Worm (Caenorhabditis elegans) whole organism, L1 larva: ENCODE measurements around the gene Y9C12A.1.

Experiments used
- C04F5.9 ChIP-seq: sonication (generic microtip); optimal IDR thresholded peaks from 2 replicates; lab custom pipeline; 2016; ENCODE audit warnings: missing genetic modification characterization, missing compliant biosample characterization
- C34B4.2 ChIP-seq: sonication (generic microtip); optimal IDR thresholded peaks from 2 replicates; lab custom pipeline; 2017; ENCODE audit warnings: mild to moderate bottlenecking, missing genetic modification characterization, missing compliant biosample characterization
- F16B12.6 ChIP-seq: fragments of 150-350 bp; optimal IDR thresholded peaks from 2 replicates; lab custom pipeline; 2014; ENCODE audit warnings: missing biosample characterization, missing genetic modification characterization
- aha-1 ChIP-seq: fragments of 150-350 bp; optimal IDR thresholded peaks from 2 replicates; lab custom pipeline; 2014; ENCODE audit warnings: missing biosample characterization, missing genetic modification characterization
- alr-1 ChIP-seq: fragments of 200-800 bp; sonication (Bioruptor generic); optimal IDR thresholded peaks from 2 replicates; lab custom pipeline; 2018; ENCODE audit warnings: borderline replicate concordance, mild to moderate bottlenecking, missing genetic modification characterization, missing compliant biosample characterization
- ceh-63 ChIP-seq: fragments of 200-800 bp; sonication (Bioruptor generic); optimal IDR thresholded peaks from 2 replicates; lab custom pipeline; 2018; ENCODE audit warnings: mild to moderate bottlenecking, missing genetic modification characterization, missing compliant biosample characterization
- ceh-8 ChIP-seq: fragments of 200-800 bp; sonication (Bioruptor generic); optimal IDR thresholded peaks from 2 replicates; lab custom pipeline; 2018; ENCODE audit warnings: mild to moderate bottlenecking, missing genetic modification characterization, moderate library complexity, missing compliant biosample characterization
- ceh-82 ChIP-seq, 3 experiments: fragments of 150-350 bp in 1 of 3; sonication (generic microtip) in 2 of 3; optimal IDR thresholded peaks; 2 replicates each; lab custom pipeline; 2014 to 2017; ENCODE audit warnings: missing biosample characterization in 3 of 3, missing genetic modification characterization in 3 of 3
- ceh-88 ChIP-seq: fragments of 200-800 bp; sonication (Bioruptor generic); IDR thresholded peaks from 2 replicates; pipeline ENCODE4 v1.3.6; 2022; ENCODE audit warnings: missing genetic modification characterization, missing compliant biosample characterization
- ceh-90 ChIP-seq: sonication (generic microtip); optimal IDR thresholded peaks from 2 replicates; lab custom pipeline; 2016; ENCODE audit warnings: missing genetic modification characterization, missing compliant biosample characterization
- ces-1 ChIP-seq: fragments of 150-350 bp; optimal IDR thresholded peaks from 2 replicates; lab custom pipeline; 2014; ENCODE audit warnings: missing biosample characterization, missing genetic modification reagents, missing genetic modification characterization
- dsc-1 ChIP-seq: sonication (generic microtip); optimal IDR thresholded peaks from 2 replicates; lab custom pipeline; 2016; ENCODE audit warnings: mild to moderate bottlenecking, missing genetic modification characterization, missing compliant biosample characterization
- efl-1 ChIP-seq, 4 experiments: fragments of 150-350 bp; optimal IDR thresholded peaks in 3 of 4; peaks in 1 of 4; 1 replicate in 1 of 4; 2 replicates in 3 of 4; lab custom pipeline; 2014; ENCODE audit warnings: missing biosample characterization in 2 of 4, missing genetic modification characterization in 2 of 4, missing genetic modification reagents in 2 of 4
- efl-3 ChIP-seq: fragments of 200-800 bp; sonication (Bioruptor generic); optimal IDR thresholded peaks from 2 replicates; lab custom pipeline; 2018; ENCODE audit warnings: mild to moderate bottlenecking, missing genetic modification characterization, missing compliant biosample characterization
- egl-27 ChIP-seq, 2 experiments: fragments of 150-350 bp in 1 of 2; sonication (generic microtip); optimal IDR thresholded peaks; 3 replicates each; lab custom pipeline; 2017 to 2018; ENCODE audit warnings: missing biosample characterization in 2 of 2, missing genetic modification characterization in 2 of 2, missing genetic modification reagents in 2 of 2
- elt-2 ChIP-seq: sonication (generic microtip); optimal IDR thresholded peaks from 2 replicates; lab custom pipeline; 2016; ENCODE audit warnings: missing genetic modification characterization, mild to moderate bottlenecking, inconsistent platforms, missing compliant biosample characterization, missing genetic modification reagents
- elt-3 ChIP-seq, 6 experiments: fragments of 150-350 bp in 1 of 6; sonication (generic microtip); optimal IDR thresholded peaks; 2 replicates each; lab custom pipeline; 2017 to 2018; ENCODE audit warnings: missing biosample characterization in 6 of 6, missing genetic modification characterization in 6 of 6, inconsistent platforms in 1 of 6
- fos-1 ChIP-seq: fragments of 150-350 bp; optimal IDR thresholded peaks from 2 replicates; lab custom pipeline; 2014; ENCODE audit warnings: missing biosample characterization, missing genetic modification characterization
- grh-1 ChIP-seq: fragments of 200-800 bp; sonication (Bioruptor generic); IDR thresholded peaks from 2 replicates; pipeline ENCODE4 v1.3.6; 2022; ENCODE audit warnings: missing genetic modification reagents, missing genetic modification characterization, missing compliant biosample characterization
- hlh-4 ChIP-seq: sonication (generic microtip); optimal IDR thresholded peaks from 2 replicates; lab custom pipeline; 2016; ENCODE audit warnings: mild to moderate bottlenecking, missing genetic modification characterization, missing compliant biosample characterization
- hpl-2 ChIP-seq: fragments of 150-350 bp; optimal IDR thresholded peaks from 2 replicates; lab custom pipeline; 2014; ENCODE audit warnings: missing biosample characterization, missing genetic modification reagents, missing genetic modification characterization
- isw-1 ChIP-seq: fragments of 200-800 bp; sonication (Bioruptor generic); IDR thresholded peaks from 2 replicates; pipeline ENCODE4 v1.3.6; 2022; ENCODE audit warnings: missing genetic modification characterization, missing compliant biosample characterization
- jun-1 ChIP-seq: fragments of 150-350 bp; optimal IDR thresholded peaks from 2 replicates; lab custom pipeline; 2014; ENCODE audit warnings: missing biosample characterization, missing genetic modification reagents, missing genetic modification characterization
- lin-13 ChIP-seq: fragments of 150-350 bp; optimal IDR thresholded peaks from 2 replicates; lab custom pipeline; 2014; ENCODE audit warnings: missing biosample characterization, missing genetic modification reagents, missing genetic modification characterization
- lin-14 ChIP-seq: fragments of 200-800 bp; sonication (Bioruptor generic); optimal IDR thresholded peaks from 2 replicates; lab custom pipeline; 2018; ENCODE audit warnings: mild to moderate bottlenecking, missing genetic modification characterization, moderate library complexity, missing compliant biosample characterization
- lin-15B ChIP-seq: fragments of 150-350 bp; sonication (generic microtip); optimal IDR thresholded peaks from 3 replicates; lab custom pipeline; 2014; ENCODE audit warnings: missing biosample characterization, missing genetic modification characterization
- lin-35 ChIP-seq, 2 experiments: fragments of 150-350 bp; optimal IDR thresholded peaks; 2 replicates each; lab custom pipeline; 2014; ENCODE audit warnings: missing biosample characterization in 2 of 2, missing genetic modification characterization in 2 of 2, missing genetic modification reagents in 2 of 2
- lin-39 ChIP-seq: fragments of 150-350 bp; optimal IDR thresholded peaks from 2 replicates; lab custom pipeline; 2014; ENCODE audit warnings: missing biosample characterization, missing genetic modification reagents, missing genetic modification characterization
- lir-3 ChIP-seq: sonication (generic microtip); optimal IDR thresholded peaks from 2 replicates; lab custom pipeline; 2016; ENCODE audit warnings: mild to moderate bottlenecking, missing genetic modification characterization, moderate library complexity, missing compliant biosample characterization; ENCODE audit not compliant: poor library complexity
- lsy-2 ChIP-seq, 2 experiments: fragments of 150-350 bp; optimal IDR thresholded peaks; 2 replicates each; lab custom pipeline; 2014; ENCODE audit warnings: missing biosample characterization in 2 of 2, missing genetic modification characterization in 2 of 2
- mab-9 ChIP-seq: fragments of 200-800 bp; sonication (Bioruptor generic); IDR thresholded peaks from 2 replicates; pipeline ENCODE4 v1.3.6; 2022; ENCODE audit warnings: missing genetic modification reagents, missing genetic modification characterization, missing compliant biosample characterization
- mef-2 ChIP-seq: fragments of 150-350 bp; optimal IDR thresholded peaks from 2 replicates; lab custom pipeline; 2014; ENCODE audit warnings: missing biosample characterization, missing genetic modification characterization
- nhr-12 ChIP-seq: sonication (generic microtip); optimal IDR thresholded peaks from 2 replicates; lab custom pipeline; 2017; ENCODE audit warnings: missing biosample characterization, missing genetic modification characterization
- nhr-19 ChIP-seq: fragments of 200-800 bp; sonication (Bioruptor generic); conservative IDR thresholded peaks from 2 replicates; pipeline ENCODE4 v1.3.6; 2022; ENCODE audit warnings: missing genetic modification characterization, missing compliant biosample characterization
- nhr-47 ChIP-seq: sonication (generic microtip); optimal IDR thresholded peaks from 2 replicates; lab custom pipeline; 2016; ENCODE audit warnings: mild to moderate bottlenecking, missing genetic modification characterization, moderate library complexity, missing compliant biosample characterization
- nhr-71 ChIP-seq: sonication (generic microtip); optimal IDR thresholded peaks from 2 replicates; lab custom pipeline; 2016; ENCODE audit warnings: mild to moderate bottlenecking, missing genetic modification characterization, moderate library complexity, missing compliant biosample characterization
- nhr-77 ChIP-seq: fragments of 150-350 bp; optimal IDR thresholded peaks from 2 replicates; lab custom pipeline; 2014; ENCODE audit warnings: missing biosample characterization, missing genetic modification characterization
- nhr-85 ChIP-seq: sonication (generic microtip); peaks from one replicate; lab custom pipeline; 2016; ENCODE audit warnings: missing genetic modification characterization, inconsistent platforms, missing compliant biosample characterization
- pag-3 ChIP-seq: sonication (generic microtip); optimal IDR thresholded peaks from 2 replicates; lab custom pipeline; 2017; ENCODE audit warnings: missing genetic modification characterization, mild to moderate bottlenecking, missing compliant biosample characterization, antibody characterized with exemption, borderline replicate concordance; ENCODE audit not compliant: insufficient read depth
- rnt-1 ChIP-seq: sonication (generic microtip); optimal IDR thresholded peaks from 2 replicates; lab custom pipeline; 2016; ENCODE audit warnings: mild to moderate bottlenecking, missing genetic modification characterization, moderate library complexity, missing compliant biosample characterization
- skn-1 ChIP-seq: fragments of 150-350 bp; optimal IDR thresholded peaks from 2 replicates; lab custom pipeline; 2014; ENCODE audit warnings: missing biosample characterization, missing genetic modification characterization
- snpc-4 ChIP-seq: fragments of 150-350 bp; optimal IDR thresholded peaks from 2 replicates; lab custom pipeline; 2014; ENCODE audit warnings: missing biosample characterization, missing genetic modification characterization
- sox-4 ChIP-seq: sonication (generic microtip); optimal IDR thresholded peaks from 2 replicates; lab custom pipeline; 2016; ENCODE audit warnings: missing genetic modification characterization, missing compliant biosample characterization
- sup-37 ChIP-seq: fragments of 200-800 bp; sonication (Bioruptor generic); optimal IDR thresholded peaks from 2 replicates; lab custom pipeline; 2018; ENCODE audit warnings: mild to moderate bottlenecking, missing genetic modification characterization, missing compliant biosample characterization
- swsn-7 ChIP-seq: sonication (generic microtip); optimal IDR thresholded peaks from 2 replicates; lab custom pipeline; 2016; ENCODE audit warnings: missing genetic modification characterization, missing compliant biosample characterization
- unc-130 ChIP-seq: fragments of 150-350 bp; optimal IDR thresholded peaks from 2 replicates; lab custom pipeline; 2017; ENCODE audit warnings: missing biosample characterization, missing genetic modification characterization, inconsistent platforms
- unc-30 ChIP-seq: sonication (generic microtip); optimal IDR thresholded peaks from 2 replicates; lab custom pipeline; 2017; ENCODE audit warnings: missing biosample characterization, missing genetic modification characterization
- unc-86 ChIP-seq: sonication (generic microtip); optimal IDR thresholded peaks from 2 replicates; lab custom pipeline; 2016; ENCODE audit warnings: missing genetic modification characterization, missing compliant biosample characterization
- unc-98 ChIP-seq: fragments of 200-800 bp; sonication (Bioruptor generic); IDR thresholded peaks from 2 replicates; pipeline ENCODE4 v1.3.6; 2022; ENCODE audit warnings: missing genetic modification characterization, missing compliant biosample characterization
- xbp-1 ChIP-seq: sonication (generic microtip); optimal IDR thresholded peaks from 2 replicates; lab custom pipeline; 2016; ENCODE audit warnings: missing genetic modification characterization, missing compliant biosample characterization
- ztf-11 ChIP-seq, 2 experiments: sonication (generic microtip); optimal IDR thresholded peaks; 2 replicates each; lab custom pipeline; 2016 to 2017; ENCODE audit warnings: missing genetic modification characterization in 2 of 2, missing biosample characterization in 1 of 2, missing compliant biosample characterization in 1 of 2
- ztf-4 ChIP-seq: fragments of 150-350 bp; optimal IDR thresholded peaks from 2 replicates; lab custom pipeline; 2014; ENCODE audit warnings: missing biosample characterization, missing genetic modification characterization

Y9C12A.1 gene

ce11 chrX:661727-662330 lies 20.8 kb downstream of the Y9C12A.1 start, which contains the start of gene rund-1 (continued):
- TF ChIP-seq swsn-7 (tag; lab: Kevin White, UChicago), result peak; percentile 66
- TF ChIP-seq sup-37 (GFP tag; lab: Kevin White, UChicago), result no peak
- peak; percentile 41 for TF ChIP-seq xbp-1 (tag; lab: Kevin White, UChicago)
- TF ChIP-seq nhr-47, result peak; percentile 81
- no peak for TF ChIP-seq nhr-12
- no peak for TF ChIP-seq elt-2 (tag; lab: Kevin White, UChicago)
- peak; percentile 71 for TF ChIP-seq sox-4 (tag; lab: Kevin White, UChicago)
- no peak for TF ChIP-seq lin-15B (tag; lab: Kevin White, UChicago)
- no peak for TF ChIP-seq ceh-63
- TF ChIP-seq unc-30, result no peak
- TF ChIP-seq ceh-88, result no peak
- TF ChIP-seq unc-130, result no peak
- TF ChIP-seq snpc-4 (tag; lab: Kevin White, UChicago), result no peak
- TF ChIP-seq nhr-77, result peak; percentile 33
- TF ChIP-seq lin-35 (GFP tag; optimal IDR thresholded peaks at IDR 0.05; lab: Kevin White, UChicago), result no peak
- no peak for TF ChIP-seq elt-3 (tag; optimal IDR thresholded peaks at IDR 0.05; lab: Kevin White, UChicago)
- peak; percentile 71 for TF ChIP-seq unc-86 (tag; lab: Kevin White, UChicago)
- no peak for TF ChIP-seq alr-1 (tag; lab: Kevin White, UChicago)
- TF ChIP-seq skn-1 (tag; lab: Kevin White, UChicago), result peak; percentile 40
- TF ChIP-seq lsy-2 (tag; optimal IDR thresholded peaks at IDR 0.05; lab: Kevin White, UChicago), result peak; percentile 50 to 51
- TF ChIP-seq ces-1 (GFP tag; lab: Kevin White, UChicago), result no peak
- TF ChIP-seq ceh-82 (tag; optimal IDR thresholded peaks at IDR 0.05; lab: Kevin White, UChicago), result peak in 1 of 3 experiments; percentile 62
- TF ChIP-seq mab-9 (GFP tag; lab: Robert Waterston, UW), result no peak
- TF ChIP-seq lin-14 (GFP tag; lab: Kevin White, UChicago), result peak; percentile 91
- TF ChIP-seq efl-1 (optimal IDR thresholded peaks at IDR 0.05; lab: Kevin White, UChicago), result peak in 1 of 2 experiments; percentile 11
- TF ChIP-seq efl-1 (GFP tag; optimal IDR thresholded peaks at IDR 0.05 in 1 of 2; lab: Kevin White, UChicago), result no peak
- TF ChIP-seq lin-39, result no peak
- no peak for TF ChIP-seq hpl-2 (GFP tag; lab: Kevin White, UChicago)
- TF ChIP-seq jun-1 (tag; lab: Kevin White, UChicago), result peak; percentile 19
- no peak for TF ChIP-seq hlh-4 (tag; lab: Kevin White, UChicago)
- no peak for TF ChIP-seq F16B12.6 (tag; lab: Kevin White, UChicago)
- no peak for TF ChIP-seq ztf-11 (tag; optimal IDR thresholded peaks at IDR 0.05; lab: Kevin White, UChicago)
- no peak for TF ChIP-seq unc-98 (GFP tag; lab: Robert Waterston, UW)
- peak; percentile 87 for TF ChIP-seq nhr-71
- peak; percentile 83 for TF ChIP-seq dsc-1 (tag; lab: Kevin White, UChicago)
- TF ChIP-seq egl-27 (tag; optimal IDR thresholded peaks at IDR 0.05; lab: Kevin White, UChicago), result no peak
- no peak for TF ChIP-seq aha-1 (tag; lab: Kevin White, UChicago)
- no peak for TF ChIP-seq pag-3 (tag; lab: Kevin White, UChicago)
- TF ChIP-seq nhr-85 (tag; lab: Kevin White, UChicago), result no peak
- TF ChIP-seq lir-3 (tag; lab: Kevin White, UChicago), result no peak
- TF ChIP-seq rnt-1 (tag; lab: Kevin White, UChicago), result no peak
- no peak for TF ChIP-seq ceh-90 (tag; lab: Kevin White, UChicago)
- no peak for TF ChIP-seq grh-1 (GFP tag; lab: Robert Waterston, UW)
- peak; percentile 6 for TF ChIP-seq fos-1 (tag; lab: Kevin White, UChicago)
- peak; percentile 7 for TF ChIP-seq ceh-8 (GFP tag; lab: Kevin White, UChicago)
- no peak for TF ChIP-seq C04F5.9
- no peak for TF ChIP-seq efl-3 (GFP tag; lab: Kevin White, UChicago)
- TF ChIP-seq isw-1 (GFP tag; lab: Robert Waterston, UW), result peak; percentile 31
- no peak for TF ChIP-seq lin-13
- TF ChIP-seq ztf-4 (tag; lab: Kevin White, UChicago), result no peak
- peak; percentile 43 for TF ChIP-seq mef-2 (tag; lab: Kevin White, UChicago)
- TF ChIP-seq C34B4.2, result no peak
- TF ChIP-seq nhr-19 (GFP tag; lab: Robert Waterston, UW), result no peak
